Fruit fly (Drosophila melanogaster): ENCODE data around the gene CG46394.

The CG46394 gene

DNA sequence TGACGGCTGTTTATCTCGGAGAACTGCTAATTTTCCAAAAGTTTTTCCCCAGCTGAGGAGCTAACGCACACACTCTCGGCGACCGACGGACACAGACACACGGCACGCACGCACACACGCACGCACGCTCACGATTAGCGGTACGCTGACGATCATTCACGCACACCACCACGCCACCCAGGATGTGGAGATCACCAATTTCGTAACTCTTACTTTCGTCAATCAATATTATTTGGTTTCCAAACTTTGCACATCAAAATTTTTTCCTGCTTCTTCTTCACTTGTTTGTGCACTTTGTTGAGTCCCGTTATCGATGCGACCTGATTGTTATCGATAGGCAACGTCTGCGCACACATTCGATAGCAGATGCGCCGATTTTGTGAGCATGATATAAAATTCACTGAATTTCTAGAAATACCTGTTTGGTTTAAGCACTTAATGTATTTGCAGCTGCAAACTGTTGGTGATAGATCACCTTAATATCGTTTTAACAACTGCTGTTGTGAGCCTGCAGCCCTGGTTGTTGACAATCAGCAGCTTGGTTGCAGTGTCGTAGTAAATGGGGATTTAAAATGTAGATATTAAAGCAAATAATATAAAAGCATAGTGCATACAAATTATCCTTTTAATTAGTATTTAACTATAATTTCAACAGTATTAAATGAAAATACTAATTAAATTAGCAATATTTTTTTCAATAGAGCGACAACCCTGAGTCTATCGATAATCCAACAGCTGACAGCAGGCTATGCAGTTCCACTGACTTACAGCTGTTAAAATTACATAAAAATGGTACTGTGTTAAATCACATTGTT lies 38.0 kb upstream of the CG46394 start, which contains the start of the genes CG7394 and Mob2 (continued):
- TF ChIP-seq cwo (GFP tag; optimal IDR thresholded peaks at IDR 0.05) (peak; percentile 78), pnt (GFP tag; optimal IDR thresholded peaks at IDR 0.05) (peak; percentile 37), CG10565 (GFP tag; optimal IDR thresholded peaks at IDR 0.05) (no peak), CG10431 (GFP tag; optimal IDR thresholded peaks at IDR 0.05) (peak; percentile 44), BtbVII (GFP tag; optimal IDR thresholded peaks at IDR 0.05) (peak; percentile 64), CG31365 (tag; optimal IDR thresholded peaks at IDR 0.05) (peak; percentile 57), D19B (GFP tag; optimal IDR thresholded peaks at IDR 0.05) (peak; percentile 27), shn (GFP tag; optimal IDR thresholded peaks at IDR 0.05) (peak; percentile 59), wdn (GFP tag; IDR thresholded peaks at IDR 0.05) (peak; percentile 93), B-H1 (GFP tag; IDR thresholded peaks at IDR 0.05) (peak; percentile 85), GATAe (GFP tag; conservative IDR thresholded peaks at IDR 0.05) (peak; percentile 64), CG6791 (GFP tag; IDR thresholded peaks at IDR 0.05; ENCODE audit: partially characterized antibody) (peak; percentile 86), peb (GFP tag; IDR thresholded peaks at IDR 0.05) (peak; percentile 72), mirr (GFP tag; optimal IDR thresholded peaks at IDR 0.05) (peak; percentile 46), CG2116 (GFP tag; optimal IDR thresholded peaks at IDR 0.05) (peak; percentile 92), CG12155 (GFP tag; optimal IDR thresholded peaks at IDR 0.05) (peak; percentile 91), ttk (GFP tag; IDR thresholded peaks at IDR 0.05) (peak; percentile 88), prd (optimal IDR thresholded peaks at IDR 0.05) (no peak), prd (GFP tag; IDR thresholded peaks at IDR 0.05) (peak; percentile 92), wor (GFP tag; IDR thresholded peaks at IDR 0.05) (peak; percentile 80), CG8290 (GFP tag; optimal IDR thresholded peaks at IDR 0.05) (peak; percentile 89), CG8290 (tag; optimal IDR thresholded peaks at IDR 0.05) (peak; percentile 81 to 92), CG4820 (GFP tag; optimal IDR thresholded peaks at IDR 0.05) (peak; percentile 88), cas (GFP tag; IDR thresholded peaks at IDR 0.05) (peak; percentile 68), esg (GFP tag; conservative IDR thresholded peaks at IDR 0.05) (peak; percentile 80), yki (optimal IDR thresholded peaks at IDR 0.05) (no peak), usp (GFP tag; optimal IDR thresholded peaks at IDR 0.05) (no peak), ap (GFP tag; IDR thresholded peaks at IDR 0.05) (peak; percentile 88), phol (tag; optimal IDR thresholded peaks at IDR 0.05) (peak; percentile 90), Ada2b (GFP tag; IDR thresholded peaks at IDR 0.05) (peak; percentile 88), zfh1 (GFP tag; IDR thresholded peaks at IDR 0.05) (peak; percentile 89), CG2875 (GFP tag; optimal IDR thresholded peaks at IDR 0.05) (peak; percentile 37), CG9727 (GFP tag; optimal IDR thresholded peaks at IDR 0.05) (peak; percentile 93), so (GFP tag; IDR thresholded peaks at IDR 0.05) (peak; percentile 79; the same call in 2 of the 3 replicates), CG32772 (GFP tag; IDR thresholded peaks at IDR 0.05) (peak; percentile 91), CG18619 (GFP tag; optimal IDR thresholded peaks at IDR 0.05) (peak; percentile 75), tin (GFP tag; optimal IDR thresholded peaks at IDR 0.05) (peak; percentile 94), Ravus (GFP tag; IDR thresholded peaks at IDR 0.05) (peak; percentile 59), CG13775 (GFP tag; optimal IDR thresholded peaks at IDR 0.05) (peak; percentile 94), Doc3 (GFP tag; IDR thresholded peaks at IDR 0.05; ENCODE audit: partially characterized antibody) (peak; percentile 93), Dip2 (GFP tag; IDR thresholded peaks at IDR 0.05) (peak; percentile 12; the same call in 1 of the 2 replicates), CG17829 (tag; optimal IDR thresholded peaks at IDR 0.05) (peak; percentile 88), CG12769 (tag; optimal IDR thresholded peaks at IDR 0.05) (peak; percentile 94), Blimp-1 (GFP tag; optimal IDR thresholded peaks at IDR 0.05) (peak; percentile 88), Atf3 (GFP tag; optimal IDR thresholded peaks at IDR 0.05) (peak; percentile 77), ken (GFP tag; IDR thresholded peaks at IDR 0.05) (peak; percentile 93), H15 (GFP tag; IDR thresholded peaks at IDR 0.05) (peak; percentile 88), CG17568 (GFP tag; optimal IDR thresholded peaks at IDR 0.05) (peak; percentile 74), HLH4C (GFP tag; IDR thresholded peaks at IDR 0.05; ENCODE audit: partially characterized antibody) (peak; percentile 93), CG7987 (GFP tag; optimal IDR thresholded peaks at IDR 0.05) (peak; percentile 75)

All from whole organism, embryonic.